Fruit fly (Drosophila melanogaster) whole organism, embryonic: ENCODE results near the gene htk.

ENCODE experiments used
- Ada2b ChIP-seq: fragments of 200-800 bp; sonication (Bioruptor generic); IDR thresholded peaks from 2 replicates; pipeline ENCODE4 v1.3.6; 2022; ENCODE audit warnings: missing biosample characterization, missing genetic modification characterization
- Asciz ChIP-seq: fragments of 200-800 bp; sonication (Bioruptor generic); optimal IDR thresholded peaks from 2 replicates; lab custom pipeline; 2017; ENCODE audit warnings: missing biosample characterization, mild to moderate bottlenecking, missing genetic modification characterization, missing genetic modification reagents
- B-H2 ChIP-seq: fragments of 200-800 bp; sonication (Bioruptor generic); optimal IDR thresholded peaks from 2 replicates; lab custom pipeline; 2018; ENCODE audit warnings: missing biosample characterization, mild to moderate bottlenecking, missing genetic modification characterization
- CG1024 ChIP-seq: fragments of 200-800 bp; sonication (Bioruptor generic); IDR thresholded peaks from 2 replicates; pipeline ENCODE4 v1.3.6; 2022; ENCODE audit warnings: missing biosample characterization, missing genetic modification characterization
- CG10274 ChIP-seq: fragments of 200-800 bp; sonication (Bioruptor generic); optimal IDR thresholded peaks from 3 replicates; lab custom pipeline; 2017; ENCODE audit warnings: missing biosample characterization, mild to moderate bottlenecking, missing genetic modification characterization
- CG10543 ChIP-seq: fragments of 200-800 bp; sonication (Bioruptor generic); optimal IDR thresholded peaks from 3 replicates; lab custom pipeline; 2017; ENCODE audit warnings: missing biosample characterization, mild to moderate bottlenecking, missing genetic modification characterization, moderate library complexity
- CG11085 ChIP-seq: fragments of 200-800 bp; sonication (Bioruptor generic); IDR thresholded peaks from 2 replicates; pipeline ENCODE4 v1.3.6; 2022; ENCODE audit warnings: missing biosample characterization, missing genetic modification characterization
- CG12155 ChIP-seq: fragments of 200-800 bp; sonication (Bioruptor generic); optimal IDR thresholded peaks from 3 replicates; lab custom pipeline; 2016; ENCODE audit warnings: missing biosample characterization, missing genetic modification characterization
- CG13123 ChIP-seq: fragments of 200-800 bp; sonication (Bioruptor generic); optimal IDR thresholded peaks from 2 replicates; lab custom pipeline; 2016; ENCODE audit warnings: missing biosample characterization, missing genetic modification characterization
- CG13287 ChIP-seq: fragments of 200-800 bp; sonication (Bioruptor generic); IDR thresholded peaks from 2 replicates; pipeline ENCODE4 v1.3.6; 2022; ENCODE audit warnings: missing biosample characterization, missing genetic modification characterization; ENCODE audit not compliant: partially characterized antibody
- CG14014 ChIP-seq: fragments of 200-800 bp; sonication (Bioruptor generic); IDR thresholded peaks from 2 replicates; pipeline ENCODE4 v1.3.6; 2022; ENCODE audit warnings: missing biosample characterization, missing genetic modification characterization
- CG14667 ChIP-seq: fragments of 200-800 bp; sonication (Bioruptor generic); IDR thresholded peaks from 2 replicates; pipeline ENCODE4 v1.3.6; 2022; ENCODE audit warnings: missing biosample characterization, missing genetic modification characterization
- CG15479 ChIP-seq: fragments of 200-800 bp; sonication (Bioruptor generic); optimal IDR thresholded peaks from 3 replicates; lab custom pipeline; 2019; ENCODE audit warnings: missing biosample characterization, mild to moderate bottlenecking, missing genetic modification characterization, moderate library complexity
- CG17802 ChIP-seq: fragments of 200-800 bp; sonication (Bioruptor generic); optimal IDR thresholded peaks from 2 replicates; lab custom pipeline; 2018; ENCODE audit warnings: missing biosample characterization, mild to moderate bottlenecking, missing genetic modification characterization, moderate library complexity
- CG18476 ChIP-seq: fragments of 200-800 bp; sonication (Bioruptor generic); optimal IDR thresholded peaks from 2 replicates; lab custom pipeline; 2016; ENCODE audit warnings: missing biosample characterization, mild to moderate bottlenecking, missing genetic modification characterization
- CG18764 ChIP-seq: fragments of 200-800 bp; sonication (Bioruptor generic); optimal IDR thresholded peaks from 3 replicates; lab custom pipeline; 2016; ENCODE audit warnings: missing biosample characterization, missing genetic modification characterization
- CG30403 ChIP-seq: fragments of 200-800 bp; sonication (Bioruptor generic); optimal IDR thresholded peaks from 3 replicates; lab custom pipeline; 2016; ENCODE audit warnings: missing biosample characterization, missing genetic modification characterization
- CG3281 ChIP-seq: fragments of 200-800 bp; sonication (Bioruptor generic); optimal IDR thresholded peaks from 3 replicates; lab custom pipeline; 2017; ENCODE audit warnings: missing biosample characterization, mild to moderate bottlenecking, missing genetic modification characterization
- CG33213 ChIP-seq: fragments of 200-800 bp; sonication (Bioruptor generic); optimal IDR thresholded peaks from 3 replicates; lab custom pipeline; 2016; ENCODE audit warnings: missing biosample characterization, missing genetic modification characterization
- CG3407 ChIP-seq: fragments of 200-800 bp; sonication (Bioruptor generic); optimal IDR thresholded peaks from 2 replicates; lab custom pipeline; 2018; ENCODE audit warnings: missing biosample characterization, mild to moderate bottlenecking, missing genetic modification characterization
- CG4282 ChIP-seq: fragments of 200-800 bp; sonication (Bioruptor generic); optimal IDR thresholded peaks from 2 replicates; lab custom pipeline; 2016; ENCODE audit warnings: missing biosample characterization, missing genetic modification characterization
- CG9215 ChIP-seq: fragments of 200-800 bp; sonication (Bioruptor generic); IDR thresholded peaks from 2 replicates; pipeline ENCODE4 v1.3.6; 2022; ENCODE audit warnings: missing biosample characterization, missing genetic modification characterization
- CG9932 ChIP-seq: fragments of 200-800 bp; sonication (Bioruptor generic); IDR thresholded peaks from 2 replicates; pipeline ENCODE4 v1.3.6; 2022; ENCODE audit warnings: missing biosample characterization, missing genetic modification characterization
- CkIIα-i1 ChIP-seq: fragments of 200-800 bp; sonication (Bioruptor generic); IDR thresholded peaks from 2 replicates; pipeline ENCODE4 v1.3.6; 2022; ENCODE audit warnings: missing biosample characterization, missing genetic modification characterization
- Dek ChIP-seq: fragments of 200-800 bp; sonication (Bioruptor generic); optimal IDR thresholded peaks from 3 replicates; lab custom pipeline; 2019; ENCODE audit warnings: missing biosample characterization, mild to moderate bottlenecking, missing genetic modification characterization, moderate library complexity
- Dfd ChIP-seq, 2 experiments: fragments of >200 bp; optimal IDR thresholded peaks; 2 replicates each; lab custom pipeline; 2017; ENCODE audit warnings: missing biosample characterization in 2 of 2, missing genetic modification characterization in 2 of 2
- Dref ChIP-seq: fragments of 200-800 bp; sonication (Bioruptor generic); IDR thresholded peaks from 2 replicates; pipeline ENCODE4 v1.3.6; 2022; ENCODE audit warnings: missing biosample characterization, missing genetic modification characterization
- E2f1 ChIP-seq: fragments of 200-800 bp; sonication (Bioruptor generic); IDR thresholded peaks from 2 replicates; pipeline ENCODE4 v1.3.6; 2022; ENCODE audit warnings: missing biosample characterization, missing genetic modification characterization
- Ets97D ChIP-seq: fragments of 200-800 bp; sonication (Bioruptor generic); optimal IDR thresholded peaks from 3 replicates; lab custom pipeline; 2016; ENCODE audit warnings: missing biosample characterization, missing genetic modification characterization
- HHEX ChIP-seq: fragments of 200-800 bp; sonication (Bioruptor generic); optimal IDR thresholded peaks from 3 replicates; lab custom pipeline; 2017; ENCODE audit warnings: missing biosample characterization, mild to moderate bottlenecking, missing genetic modification characterization, missing genetic modification reagents
- Mrtf ChIP-seq: fragments of 200-800 bp; sonication (Bioruptor generic); IDR thresholded peaks from 3 replicates; pipeline ENCODE4 v1.3.6; 2022; ENCODE audit warnings: missing biosample characterization, missing genetic modification characterization
- NfI ChIP-seq: fragments of 200-800 bp; sonication (Bioruptor generic); optimal IDR thresholded peaks from 3 replicates; lab custom pipeline; 2018; ENCODE audit warnings: missing biosample characterization, mild to moderate bottlenecking, missing genetic modification characterization, moderate library complexity
- PHDP ChIP-seq: fragments of 200-800 bp; sonication (Bioruptor generic); optimal IDR thresholded peaks from 3 replicates; lab custom pipeline; 2018; ENCODE audit warnings: missing biosample characterization, mild to moderate bottlenecking, missing genetic modification characterization, moderate library complexity
- YL-1 ChIP-seq: fragments of 200-800 bp; sonication (Bioruptor generic); optimal IDR thresholded peaks from 3 replicates; lab custom pipeline; 2017; ENCODE audit warnings: missing biosample characterization, mild to moderate bottlenecking, missing genetic modification characterization
- ap ChIP-seq: fragments of 200-800 bp; sonication (Bioruptor generic); IDR thresholded peaks from 2 replicates; pipeline ENCODE4 v1.3.6; 2022; ENCODE audit warnings: missing biosample characterization, missing genetic modification characterization
- cg ChIP-seq: fragments of 200-800 bp; sonication (Bioruptor generic); optimal IDR thresholded peaks from 3 replicates; lab custom pipeline; 2019; ENCODE audit warnings: missing biosample characterization, mild to moderate bottlenecking, missing genetic modification characterization, moderate library complexity
- crol ChIP-seq: fragments of 200-800 bp; sonication (Bioruptor generic); IDR thresholded peaks from 2 replicates; pipeline ENCODE4 v1.3.6; 2022; ENCODE audit warnings: missing biosample characterization, missing genetic modification characterization
- cwo ChIP-seq: fragments of 200-800 bp; sonication (Bioruptor generic); optimal IDR thresholded peaks from 3 replicates; lab custom pipeline; 2017; ENCODE audit warnings: missing biosample characterization, missing genetic modification characterization, mild to moderate bottlenecking, moderate library complexity, missing genetic modification reagents
- ems ChIP-seq: fragments of 200-800 bp; sonication (Bioruptor generic); optimal IDR thresholded peaks from 3 replicates; lab custom pipeline; 2016; ENCODE audit warnings: missing biosample characterization, missing genetic modification characterization
- exex ChIP-seq: fragments of 200-800 bp; sonication (Bioruptor generic); optimal IDR thresholded peaks from 4 replicates; lab custom pipeline; 2018; ENCODE audit warnings: missing biosample characterization, mild to moderate bottlenecking, missing genetic modification characterization, moderate library complexity
- fd102C ChIP-seq: fragments of 200-800 bp; sonication (Bioruptor generic); optimal IDR thresholded peaks from 2 replicates; lab custom pipeline; 2018; ENCODE audit warnings: missing biosample characterization, mild to moderate bottlenecking, missing genetic modification characterization, moderate library complexity
- ftz-f1 ChIP-seq: fragments of 200-800 bp; sonication (Bioruptor generic); optimal IDR thresholded peaks from 2 replicates; lab custom pipeline; 2016; ENCODE audit warnings: missing biosample characterization, missing genetic modification characterization
- fu2 ChIP-seq: fragments of 200-800 bp; sonication (Bioruptor generic); optimal IDR thresholded peaks from 2 replicates; lab custom pipeline; 2016; ENCODE audit warnings: missing biosample characterization, missing genetic modification characterization
- gcm2 ChIP-seq: fragments of 200-800 bp; sonication (Bioruptor generic); optimal IDR thresholded peaks from 2 replicates; lab custom pipeline; 2016; ENCODE audit warnings: missing biosample characterization, missing genetic modification characterization
- gt ChIP-seq: fragments of 200-800 bp; sonication (Bioruptor generic); IDR thresholded peaks from 2 replicates; pipeline ENCODE4 v1.3.6; 2022; ENCODE audit warnings: missing biosample characterization, missing genetic modification characterization
- maf-S ChIP-seq: fragments of 200-800 bp; sonication (Bioruptor generic); optimal IDR thresholded peaks from 2 replicates; lab custom pipeline; 2016; ENCODE audit warnings: missing biosample characterization, missing genetic modification characterization
- pb ChIP-seq: fragments of 200-800 bp; sonication (Bioruptor generic); optimal IDR thresholded peaks from 3 replicates; lab custom pipeline; 2016; ENCODE audit warnings: missing biosample characterization, missing genetic modification characterization
- sens ChIP-seq: fragments of 200-800 bp; sonication (Bioruptor generic); peaks from one replicate; lab custom pipeline; 2016; ENCODE audit warnings: missing biosample characterization, missing genetic modification characterization
- slp2 ChIP-seq: fragments of 200-800 bp; sonication (Bioruptor generic); optimal IDR thresholded peaks from 2 replicates; lab custom pipeline; 2016; ENCODE audit warnings: missing biosample characterization, missing genetic modification characterization
- tup ChIP-seq: fragments of 200-800 bp; sonication (Bioruptor generic); optimal IDR thresholded peaks from 2 replicates; lab custom pipeline; 2016; ENCODE audit warnings: missing biosample characterization, mild to moderate bottlenecking, missing genetic modification characterization, moderate library complexity
- vvl ChIP-seq: fragments of 200-800 bp; sonication (Bioruptor generic); IDR thresholded peaks from 2 replicates; pipeline ENCODE4 v1.3.6; 2022; ENCODE audit warnings: missing biosample characterization, missing genetic modification characterization
- zf30C ChIP-seq: fragments of 200-800 bp; sonication (Bioruptor generic); optimal IDR thresholded peaks from 3 replicates; lab custom pipeline; 2018; ENCODE audit warnings: missing biosample characterization, mild to moderate bottlenecking, missing genetic modification characterization
- zfh2 ChIP-seq: fragments of 200-800 bp; sonication (Bioruptor generic); optimal IDR thresholded peaks from 2 replicates; lab custom pipeline; 2016; ENCODE audit warnings: missing biosample characterization, missing genetic modification characterization

htk gene

DNA sequence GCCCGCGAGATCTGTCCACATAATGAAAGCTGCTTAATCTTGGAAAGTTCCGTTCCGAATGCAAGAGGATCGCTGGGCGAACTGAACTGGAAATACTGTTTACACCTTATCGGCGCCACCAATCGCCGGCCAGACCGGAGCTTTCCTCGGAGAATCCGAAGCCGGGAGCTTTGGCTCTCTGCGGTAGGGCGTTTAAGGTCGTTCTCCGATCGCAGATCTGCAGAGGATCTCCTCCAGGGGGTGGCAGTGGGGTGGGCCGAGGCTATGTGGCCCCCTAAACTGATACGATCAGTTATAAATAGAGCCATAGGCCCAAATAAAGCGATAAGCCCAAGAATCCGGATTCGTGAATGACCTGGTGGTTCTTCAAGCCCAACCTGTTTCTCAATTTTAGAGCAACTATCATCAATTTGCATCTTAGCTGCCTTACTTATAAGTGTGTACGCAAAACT lies 13.9 kb downstream of the htk start, which contains the start of gene CG7322 (continued):
- TF ChIP-seq tup (GFP tag; lab: Kevin White, UChicago) = no peak
- no peak for TF ChIP-seq exex
- no peak for TF ChIP-seq zf30C (GFP tag; lab: Kevin White, UChicago)
- no peak for TF ChIP-seq CG14667 (GFP tag; lab: Robert Waterston, UW)
- TF ChIP-seq fu2 (GFP tag; lab: Kevin White, UChicago) = no peak
- no peak for TF ChIP-seq gcm2 (GFP tag; lab: Kevin White, UChicago)
- peak; percentile 85 for TF ChIP-seq ftz-f1
- no peak for TF ChIP-seq CG17802 (tag; lab: Kevin White, UChicago)
- TF ChIP-seq gt (GFP tag; lab: Robert Waterston, UW) = no peak
- no peak for TF ChIP-seq CG11085 (GFP tag; lab: Robert Waterston, UW)
- no peak for TF ChIP-seq CG13287 (GFP tag; lab: Robert Waterston, UW)
- no peak for TF ChIP-seq Ada2b (GFP tag; lab: Robert Waterston, UW)
- TF ChIP-seq E2f1 (GFP tag; lab: Robert Waterston, UW) = no peak
- no peak for TF ChIP-seq CG14014 (GFP tag; lab: Robert Waterston, UW)
- no peak for TF ChIP-seq slp2 (GFP tag; lab: Kevin White, UChicago)
- TF ChIP-seq fd102C = no peak
- TF ChIP-seq CG13123 = no peak
- TF ChIP-seq Asciz = no peak
- TF ChIP-seq Ets97D (GFP tag; lab: Kevin White, UChicago) = no peak
- no peak for TF ChIP-seq CG12155 (GFP tag; lab: Kevin White, UChicago)
- no peak for TF ChIP-seq Dfd (GFP tag; optimal IDR thresholded peaks at IDR 0.05; lab: Kevin White, UChicago)
- TF ChIP-seq CG4282 (GFP tag; lab: Kevin White, UChicago) = no peak
- TF ChIP-seq Dref (GFP tag; lab: Robert Waterston, UW) = no peak
- TF ChIP-seq ems (GFP tag; lab: Kevin White, UChicago) = no peak
- no peak for TF ChIP-seq YL-1
- no peak for TF ChIP-seq CkIIα-i1 (GFP tag; lab: Robert Waterston, UW)
- no peak for TF ChIP-seq CG15479
- no peak for TF ChIP-seq CG9215
- TF ChIP-seq crol = peak; percentile 75
- no peak for TF ChIP-seq CG3407 (GFP tag; lab: Kevin White, UChicago)
- TF ChIP-seq CG10543 = peak; percentile 15
- TF ChIP-seq Dek (tag; lab: Kevin White, UChicago) = no peak
- no peak for TF ChIP-seq CG30403 (GFP tag; lab: Kevin White, UChicago)
- no peak for TF ChIP-seq CG1024 (GFP tag; lab: Robert Waterston, UW)
- no peak for TF ChIP-seq Mrtf (GFP tag; lab: Robert Waterston, UW)
- TF ChIP-seq vvl (GFP tag; lab: Robert Waterston, UW) = no peak
- TF ChIP-seq CG10274 (GFP tag; lab: Kevin White, UChicago) = no peak
- TF ChIP-seq CG9932 (GFP tag; lab: Robert Waterston, UW) = no peak
- TF ChIP-seq cg (GFP tag; lab: Kevin White, UChicago) = no peak
- no peak for TF ChIP-seq sens
- TF ChIP-seq B-H2 (GFP tag; lab: Kevin White, UChicago) = peak; percentile 8
- no peak for TF ChIP-seq cwo (GFP tag; lab: Kevin White, UChicago)
- TF ChIP-seq PHDP (tag; lab: Kevin White, UChicago) = no peak
- TF ChIP-seq pb (GFP tag; lab: Kevin White, UChicago) = no peak
- TF ChIP-seq CG33213 (GFP tag; lab: Kevin White, UChicago) = no peak
- no peak for TF ChIP-seq NfI (GFP tag; lab: Kevin White, UChicago)
- no peak for TF ChIP-seq zfh2 (GFP tag; lab: Kevin White, UChicago)
- TF ChIP-seq CG18764 = no peak
- no peak for TF ChIP-seq CG18476 (GFP tag; lab: Kevin White, UChicago)
- no peak for TF ChIP-seq maf-S
- no peak for TF ChIP-seq CG3281 (GFP tag; lab: Kevin White, UChicago)
- no peak for TF ChIP-seq ap
- TF ChIP-seq HHEX (GFP tag; lab: Kevin White, UChicago) = no peak
